Worm (Caenorhabditis elegans) whole organism, L3 larva: ENCODE measurements around the gene tost-1.

Source experiments
- lin-15B ChIP-seq: fragments of 150-350 bp; optimal IDR thresholded peaks from 2 replicates; lab custom pipeline; 2014; ENCODE audit warnings: missing biosample characterization, missing genetic modification characterization
- nhr-12 ChIP-seq: fragments of 150-350 bp; optimal IDR thresholded peaks from 2 replicates; lab custom pipeline; 2014; ENCODE audit warnings: missing biosample characterization, missing genetic modification characterization

DNA sequence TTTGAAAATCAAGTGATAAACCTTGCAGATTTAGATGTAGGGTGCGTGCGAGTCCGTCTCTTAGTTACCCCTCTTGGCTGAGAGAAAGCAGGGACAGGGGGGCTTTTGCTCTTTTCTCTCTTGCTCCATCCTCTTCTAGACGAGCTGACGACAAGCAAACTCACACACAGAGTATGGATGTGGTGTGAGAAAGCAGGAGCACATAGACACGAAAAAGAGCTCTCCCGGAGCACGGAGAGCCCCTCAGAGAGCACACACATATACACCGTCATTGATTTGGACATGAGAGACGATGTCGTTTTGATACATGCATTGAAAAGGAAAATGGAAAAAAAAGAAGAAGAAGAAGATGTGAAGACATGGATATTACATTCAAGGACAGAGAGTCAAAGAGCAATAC lies 2.4 kb downstream of the tost-1 start:
- TF ChIP-seq lin-15B (tag; lab: Kevin White, UChicago) (no peak), nhr-12 (tag; lab: Kevin White, UChicago) (no peak)
